Fruit fly (Drosophila melanogaster) whole organism, pupa: ENCODE results near the gene Ulp1.

Source experiments
- CG10348 ChIP-seq: fragments of 200-800 bp; sonication (Bioruptor generic); IDR thresholded peaks from 2 replicates; pipeline ENCODE4 v1.3.6; 2022; ENCODE audit warnings: missing biosample characterization, missing genetic modification characterization
- CG12605 ChIP-seq: fragments of 200-800 bp; sonication (Bioruptor generic); IDR thresholded peaks from 2 replicates; pipeline ENCODE4 v1.3.6; 2022; ENCODE audit warnings: missing biosample characterization, missing genetic modification characterization
- CG13204 ChIP-seq: fragments of 200-800 bp; sonication (Bioruptor generic); optimal IDR thresholded peaks from 2 replicates; lab custom pipeline; 2018; ENCODE audit warnings: missing biosample characterization, mild to moderate bottlenecking, missing genetic modification characterization, moderate library complexity
- CG14655 ChIP-seq: fragments of 200-800 bp; sonication (Bioruptor generic); optimal IDR thresholded peaks from 3 replicates; lab custom pipeline; 2017; ENCODE audit warnings: mild to moderate bottlenecking, missing biosample characterization, missing genetic modification reagents, missing genetic modification characterization
- CG15710 ChIP-seq: fragments of 200-800 bp; sonication (Bioruptor generic); optimal IDR thresholded peaks from 2 replicates; lab custom pipeline; 2018; ENCODE audit warnings: missing biosample characterization, mild to moderate bottlenecking, missing genetic modification characterization, moderate library complexity
- CG17806 ChIP-seq: fragments of 200-800 bp; sonication (Bioruptor generic); optimal IDR thresholded peaks from 2 replicates; lab custom pipeline; 2018; ENCODE audit warnings: missing biosample characterization, mild to moderate bottlenecking, missing genetic modification characterization, moderate library complexity
- CG32121 ChIP-seq: fragments of 200-800 bp; sonication (Bioruptor generic); IDR thresholded peaks from 2 replicates; pipeline ENCODE4 v1.3.6; 2022; ENCODE audit warnings: missing biosample characterization, missing genetic modification characterization
- CG34367 ChIP-seq: fragments of 200-800 bp; sonication (Bioruptor generic); optimal IDR thresholded peaks from 2 replicates; lab custom pipeline; 2018; ENCODE audit warnings: missing biosample characterization, mild to moderate bottlenecking, missing genetic modification characterization
- CG4496 ChIP-seq: fragments of 200-800 bp; sonication (Bioruptor generic); IDR thresholded peaks from 3 replicates; pipeline ENCODE4 v1.3.6; 2022; ENCODE audit warnings: missing biosample characterization, missing genetic modification characterization
- CG8159 ChIP-seq: fragments of 200-800 bp; sonication (Bioruptor generic); optimal IDR thresholded peaks from 3 replicates; lab custom pipeline; 2018; ENCODE audit warnings: missing biosample characterization, mild to moderate bottlenecking, missing genetic modification characterization, moderate library complexity
- CG8301 ChIP-seq: fragments of 200-800 bp; sonication (Bioruptor generic); optimal IDR thresholded peaks from 2 replicates; lab custom pipeline; 2018; ENCODE audit warnings: missing biosample characterization, mild to moderate bottlenecking, missing genetic modification characterization
- CG9948 ChIP-seq: fragments of 200-800 bp; sonication (Bioruptor generic); optimal IDR thresholded peaks from 2 replicates; lab custom pipeline; 2018; ENCODE audit warnings: missing biosample characterization, mild to moderate bottlenecking, missing genetic modification characterization, moderate library complexity
- D1 ChIP-seq: fragments of 200-800 bp; sonication (Bioruptor generic); optimal IDR thresholded peaks from 2 replicates; lab custom pipeline; 2018; ENCODE audit warnings: missing biosample characterization, mild to moderate bottlenecking, missing genetic modification characterization, moderate library complexity
- EcR ChIP-seq: fragments of 200-800 bp; sonication (Bioruptor generic); optimal IDR thresholded peaks from 3 replicates; lab custom pipeline; 2019; ENCODE audit warnings: missing biosample characterization, missing genetic modification characterization, mild to moderate bottlenecking, moderate library complexity, missing genetic modification reagents
- Ets98B ChIP-seq: fragments of 200-800 bp; sonication (Bioruptor generic); IDR thresholded peaks from 2 replicates; pipeline ENCODE4 v1.3.6; 2022; ENCODE audit warnings: missing biosample characterization, missing genetic modification characterization
- Pif1A ChIP-seq: fragments of 200-800 bp; sonication (Bioruptor generic); optimal IDR thresholded peaks from 3 replicates; lab custom pipeline; 2016; ENCODE audit warnings: missing biosample characterization, missing genetic modification characterization
- Pif1B ChIP-seq: fragments of 200-800 bp; sonication (Bioruptor generic); optimal IDR thresholded peaks from 3 replicates; lab custom pipeline; 2016; ENCODE audit warnings: missing biosample characterization, missing genetic modification characterization
- Snoo ChIP-seq: fragments of 200-800 bp; sonication (Bioruptor generic); optimal IDR thresholded peaks from 3 replicates; lab custom pipeline; 2017; ENCODE audit warnings: missing biosample characterization, mild to moderate bottlenecking, missing genetic modification characterization, inconsistent platforms
- fd96Ca ChIP-seq: fragments of 200-800 bp; sonication (Bioruptor generic); IDR thresholded peaks from 3 replicates; pipeline ENCODE4 v1.3.6; 2022; ENCODE audit warnings: missing biosample characterization, missing genetic modification characterization
- gl ChIP-seq: fragments of 200-800 bp; sonication (Bioruptor generic); optimal IDR thresholded peaks from 2 replicates; lab custom pipeline; 2018; ENCODE audit warnings: missing biosample characterization, mild to moderate bottlenecking, missing genetic modification characterization
- rn ChIP-seq: fragments of 200-800 bp; sonication (Bioruptor generic); IDR thresholded peaks from 2 replicates; pipeline ENCODE4 v1.3.6; 2022; ENCODE audit warnings: missing biosample characterization, missing genetic modification characterization

The Ulp1 gene

dm6 chrX:19187624-19188085, 20.3 kb downstream of the Ulp1 start, which contains the start of gene Mec2:
Gene Mec2, plus strand, starts transcription at chrX:19188035.
- TF ChIP-seq Snoo (tag; lab: Kevin White, UChicago) (peak; percentile 80), CG8301 (peak; percentile 54), D1 (tag; lab: Kevin White, UChicago) (peak; percentile 13), Pif1A (GFP tag; lab: Kevin White, UChicago) (peak; percentile 75), gl (peak; percentile 49), CG15710 (peak; percentile 81), CG13204 (GFP tag; lab: Kevin White, UChicago) (peak; percentile 65), CG32121 (GFP tag; lab: Robert Waterston, UW) (peak; percentile 72), CG8159 (tag; lab: Kevin White, UChicago) (peak; percentile 70), EcR (GFP tag; lab: Kevin White, UChicago) (peak; percentile 72), CG12605 (GFP tag; lab: Robert Waterston, UW) (peak; percentile 69), CG4496 (GFP tag; lab: Robert Waterston, UW) (peak; percentile 84), fd96Ca (GFP tag; lab: Robert Waterston, UW) (peak; percentile 85; the same call in 2 of the 3 replicates), CG9948 (tag; lab: Kevin White, UChicago) (peak; percentile 62), Pif1B (peak; percentile 62), CG34367 (tag; lab: Kevin White, UChicago) (peak; percentile 73), Ets98B (GFP tag; lab: Robert Waterston, UW) (peak; percentile 80), CG10348 (no peak), CG17806 (tag; lab: Kevin White, UChicago) (peak; percentile 65), CG14655 (GFP tag; lab: Kevin White, UChicago) (no peak), rn (peak; percentile 42; the same call in 1 of the 2 replicates)
- TF ChIP-seq, all 21 proteins: peak for 19

- no peak for TF ChIP-seq CG34367 (tag; lab: Kevin White, UChicago)
- TF ChIP-seq Pif1A (GFP tag; lab: Kevin White, UChicago) = no peak
- no peak for TF ChIP-seq CG15710
- TF ChIP-seq CG8159 (tag; lab: Kevin White, UChicago) = no peak
- no peak for TF ChIP-seq CG13204 (GFP tag; lab: Kevin White, UChicago)
- TF ChIP-seq D1 (tag; lab: Kevin White, UChicago) = no peak
- no peak for TF ChIP-seq fd96Ca (GFP tag; lab: Robert Waterston, UW)
Observed at dm6 chrX:19183121-19183520, 24.9 kb downstream of the Ulp1 start, which contains the start of gene CG33253. Gene CG33253, plus strand, starts transcription at chrX:19183421.

- TF ChIP-seq EcR (GFP tag; lab: Kevin White, UChicago) (no peak), CG8301 (peak; percentile 48), fd96Ca (GFP tag; lab: Robert Waterston, UW) (0 out of 3 replicates have a peak, but pooled peaks have one; percentile 45), CG14655 (GFP tag; lab: Kevin White, UChicago) (peak; percentile 69), CG9948 (tag; lab: Kevin White, UChicago) (peak; percentile 59), Snoo (tag; lab: Kevin White, UChicago) (peak; percentile 51), CG15710 (peak; percentile 67), CG32121 (GFP tag; lab: Robert Waterston, UW) (peak; percentile 37; the same call in 1 of the 2 replicates), CG10348 (no peak), CG34367 (tag; lab: Kevin White, UChicago) (peak; percentile 64), Pif1B (no peak), CG4496 (GFP tag; lab: Robert Waterston, UW) (peak; percentile 40; the same call in 1 of the 3 replicates), D1 (tag; lab: Kevin White, UChicago) (no peak), rn (no peak), gl (no peak), CG13204 (GFP tag; lab: Kevin White, UChicago) (no peak), CG8159 (tag; lab: Kevin White, UChicago) (peak; percentile 74), CG12605 (GFP tag; lab: Robert Waterston, UW) (no peak), Pif1A (GFP tag; lab: Kevin White, UChicago) (no peak), Ets98B (GFP tag; lab: Robert Waterston, UW) (0 out of 2 replicates have a peak, but pooled peaks have one; percentile 28), CG17806 (tag; lab: Kevin White, UChicago) (peak; percentile 59)
Observed at dm6 chrX:19179696-19180255, 28.2 kb downstream of the Ulp1 start, which contains the start of the genes CG7556 and CG7453. Gene CG7556, minus strand, starts transcription at chrX:19179830. Gene CG7453, plus strand, starts transcription at chrX:19180173.

- TF ChIP-seq Snoo (tag; lab: Kevin White, UChicago) (no peak), CG4496 (GFP tag; lab: Robert Waterston, UW) (peak; percentile 34; the same call in 1 of the 3 replicates), EcR (GFP tag; lab: Kevin White, UChicago) (peak; percentile 95)
Observed at dm6 chrX:19174850-19175571, 33.0 kb downstream of the Ulp1 start, which contains the start of gene CG33939. Gene CG33939, minus strand, starts transcription at chrX:19174900.

dm6 chrX:19174092-19174491, 33.9 kb downstream of the Ulp1 start:
- TF ChIP-seq CG17806 (tag; lab: Kevin White, UChicago) (no peak), EcR (GFP tag; lab: Kevin White, UChicago) (no peak), CG8159 (tag; lab: Kevin White, UChicago) (no peak), CG32121 (GFP tag; lab: Robert Waterston, UW) (no peak), Pif1B (no peak), fd96Ca (GFP tag; lab: Robert Waterston, UW) (no peak), CG10348 (no peak), CG4496 (GFP tag; lab: Robert Waterston, UW) (no peak), rn (no peak), CG34367 (tag; lab: Kevin White, UChicago) (no peak), D1 (tag; lab: Kevin White, UChicago) (no peak), CG9948 (tag; lab: Kevin White, UChicago) (no peak), Snoo (tag; lab: Kevin White, UChicago) (no peak), CG15710 (no peak)
- TF ChIP-seq, all 21 proteins: peak for 0
